Worm (Caenorhabditis elegans) whole organism, L2 larva: ENCODE results near the gene oxy-4.

Experiments used
- ZK546.5 ChIP-seq: sonication (generic microtip); optimal IDR thresholded peaks from 2 replicates; lab custom pipeline; 2017; ENCODE audit warnings: missing biosample characterization, missing genetic modification characterization
- ceh-16 ChIP-seq: fragments of 150-350 bp; optimal IDR thresholded peaks from 2 replicates; lab custom pipeline; 2014; ENCODE audit warnings: missing biosample characterization, missing genetic modification characterization
- ceh-82 ChIP-seq: fragments of 150-350 bp; optimal IDR thresholded peaks from 2 replicates; lab custom pipeline; 2014; ENCODE audit warnings: missing biosample characterization, missing genetic modification characterization
- crh-2 ChIP-seq: sonication (generic microtip); optimal IDR thresholded peaks from 2 replicates; lab custom pipeline; 2017; ENCODE audit warnings: missing biosample characterization, missing genetic modification characterization
- egl-27 ChIP-seq: sonication (generic microtip); optimal IDR thresholded peaks from 3 replicates; lab custom pipeline; 2017; ENCODE audit warnings: missing biosample characterization, missing genetic modification reagents, missing genetic modification characterization
- elt-1 ChIP-seq: fragments of 150-350 bp; optimal IDR thresholded peaks from 2 replicates; lab custom pipeline; 2014; ENCODE audit warnings: missing biosample characterization, missing genetic modification characterization
- fos-1 ChIP-seq: fragments of 150-350 bp; optimal IDR thresholded peaks from 2 replicates; lab custom pipeline; 2014; ENCODE audit warnings: missing biosample characterization, missing genetic modification characterization
- lin-39 ChIP-seq: fragments of 150-350 bp; optimal IDR thresholded peaks from 2 replicates; lab custom pipeline; 2014; ENCODE audit warnings: missing biosample characterization, missing genetic modification reagents, missing genetic modification characterization
- nhr-23 ChIP-seq: fragments of 150-350 bp; optimal IDR thresholded peaks from 2 replicates; lab custom pipeline; 2014; ENCODE audit warnings: missing biosample characterization, missing genetic modification reagents, missing genetic modification characterization
- nhr-6 ChIP-seq: fragments of 150-350 bp; optimal IDR thresholded peaks from 2 replicates; lab custom pipeline; 2014; ENCODE audit warnings: missing biosample characterization, missing genetic modification characterization
- sem-4 ChIP-seq: fragments of 150-350 bp; optimal IDR thresholded peaks from 2 replicates; lab custom pipeline; 2014; ENCODE audit warnings: missing biosample characterization, missing genetic modification reagents, missing genetic modification characterization
- sma-9 ChIP-seq, 2 experiments: fragments of 150-350 bp in 1 of 2; sonication (generic microtip) in 1 of 2; optimal IDR thresholded peaks; 2 replicates each; lab custom pipeline; 2014 to 2016; ENCODE audit warnings: missing genetic modification characterization in 2 of 2, mild to moderate bottlenecking in 1 of 2, missing biosample characterization in 1 of 2, missing compliant biosample characterization in 1 of 2, missing genetic modification reagents in 1 of 2, moderate library complexity in 1 of 2
- unc-39 ChIP-seq: fragments of 150-350 bp; optimal IDR thresholded peaks from 2 replicates; lab custom pipeline; 2014; ENCODE audit warnings: missing biosample characterization, missing genetic modification characterization
- zag-1 ChIP-seq: fragments of 150-350 bp; optimal IDR thresholded peaks from 2 replicates; lab custom pipeline; 2014; ENCODE audit warnings: missing biosample characterization, missing genetic modification characterization
- ztf-1 ChIP-seq: fragments of 200-800 bp; sonication (Bioruptor generic); conservative IDR thresholded peaks from 2 replicates; pipeline ENCODE4 v1.3.6; 2022; ENCODE audit warnings: missing genetic modification characterization, missing compliant biosample characterization

oxy-4 gene

DNA sequence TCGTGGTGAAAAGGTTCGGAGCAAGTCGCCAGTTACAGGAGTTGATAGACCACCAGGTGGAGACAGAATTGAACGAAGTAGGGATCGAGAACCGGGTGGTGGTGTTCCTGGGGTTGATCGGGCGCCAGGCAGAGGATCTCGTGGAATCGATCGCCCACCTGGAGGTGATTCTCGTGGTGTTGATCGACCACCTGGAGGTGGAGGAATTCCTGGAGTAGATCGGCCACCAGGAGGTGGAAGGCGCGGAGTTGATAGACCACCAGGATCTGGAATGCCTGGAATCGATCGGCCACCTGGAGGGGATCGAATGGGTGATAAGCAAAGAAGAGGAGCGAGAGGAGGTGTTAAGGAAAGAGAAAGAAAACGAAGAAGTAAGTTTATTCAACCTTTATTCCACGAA, 53.1 kb downstream of the oxy-4 start:
- TF ChIP-seq ceh-16 (tag; lab: Kevin White, UChicago): no peak
- TF ChIP-seq sma-9 (GFP tag; optimal IDR thresholded peaks at IDR 0.05; lab: Kevin White, UChicago): no peak
- TF ChIP-seq sma-9 (tag; optimal IDR thresholded peaks at IDR 0.05; lab: Kevin White, UChicago): no peak
- TF ChIP-seq sem-4: no peak
- no peak for TF ChIP-seq nhr-6
- TF ChIP-seq ceh-82: no peak
- no peak for TF ChIP-seq fos-1
- TF ChIP-seq zag-1 (tag; lab: Kevin White, UChicago): no peak
- no peak for TF ChIP-seq unc-39 (tag; lab: Kevin White, UChicago)
- no peak for TF ChIP-seq crh-2 (tag; lab: Kevin White, UChicago)
- TF ChIP-seq egl-27: no peak
- no peak for TF ChIP-seq lin-39 (tag; lab: Kevin White, UChicago)
- no peak for TF ChIP-seq ztf-1 (GFP tag; lab: Robert Waterston, UW)
- no peak for TF ChIP-seq nhr-23 (tag; lab: Kevin White, UChicago)
- TF ChIP-seq ZK546.5 (tag; lab: Kevin White, UChicago): no peak
- no peak for TF ChIP-seq elt-1 (tag; lab: Kevin White, UChicago)
